Fruit fly (Drosophila melanogaster) whole organism, wandering third instar larva: ENCODE measurements around the gene CG43098.

Experiments
- CG9705 ChIP-seq: fragments of 200-800 bp; sonication (Bioruptor generic); optimal IDR thresholded peaks from 2 replicates; lab custom pipeline; 2018; ENCODE audit warnings: missing biosample characterization, mild to moderate bottlenecking, missing genetic modification characterization
- OdsH ChIP-seq: fragments of 200-800 bp; sonication (Bioruptor generic); optimal IDR thresholded peaks from 2 replicates; lab custom pipeline; 2016; ENCODE audit warnings: missing biosample characterization, mild to moderate bottlenecking, missing genetic modification characterization
- brk ChIP-seq: fragments of 200-800 bp; sonication (Bioruptor generic); optimal IDR thresholded peaks from 2 replicates; lab custom pipeline; 2016; ENCODE audit warnings: missing biosample characterization, mild to moderate bottlenecking, missing genetic modification characterization
- h ChIP-seq: fragments of 200-800 bp; sonication (Bioruptor generic); optimal IDR thresholded peaks from 3 replicates; lab custom pipeline; 2016; ENCODE audit warnings: missing biosample characterization, mild to moderate bottlenecking, missing genetic modification characterization
- lola ChIP-seq: fragments of >200 bp; optimal IDR thresholded peaks from 2 replicates; lab custom pipeline; 2017; ENCODE audit warnings: missing biosample characterization, missing genetic modification characterization
- pan ChIP-seq: fragments of >200 bp; optimal IDR thresholded peaks from 2 replicates; lab custom pipeline; 2017
- sage ChIP-seq: fragments of 200-800 bp; sonication (Bioruptor generic); optimal IDR thresholded peaks from 2 replicates; lab custom pipeline; 2016; ENCODE audit warnings: missing biosample characterization, mild to moderate bottlenecking, missing genetic modification characterization
- woc ChIP-seq: sonication (Bioruptor generic); optimal IDR thresholded peaks from 2 replicates; lab custom pipeline; 2016; ENCODE audit warnings: missing biosample characterization, mild to moderate bottlenecking, missing genetic modification characterization

dm6 chr3L:3691639-3692038 is 32.8 kb downstream of the CG43098 start:
- TF ChIP-seq h (GFP tag; lab: Kevin White, UChicago) (peak; percentile 13), lola (GFP tag; lab: Kevin White, UChicago) (no peak), woc (GFP tag; lab: Kevin White, UChicago) (no peak), brk (GFP tag; lab: Kevin White, UChicago) (no peak), CG9705 (GFP tag; lab: Kevin White, UChicago) (peak; percentile 57), sage (GFP tag; lab: Kevin White, UChicago) (no peak), pan (lab: Kevin White, UChicago) (no peak), OdsH (peak; percentile 35)
